Fruit fly (Drosophila melanogaster) whole organism, embryonic: ENCODE results near the gene Mst89B.
A peak's percentile ranks its signal among the peaks of the same experiment; 100 is the strongest.

ENCODE experiments used
- Awh ChIP-seq: fragments of 200-800 bp; sonication (Bioruptor generic); IDR thresholded peaks from 2 replicates; pipeline ENCODE4, ENCODE4 v1.3.6; 2022; ENCODE audit warnings: missing biosample characterization, missing genetic modification characterization
- CG10147 ChIP-seq: fragments of 200-800 bp; sonication (Bioruptor generic); optimal IDR thresholded peaks from 2 replicates; lab custom pipeline; 2019; ENCODE audit warnings: missing biosample characterization, mild to moderate bottlenecking, missing genetic modification characterization, moderate library complexity
- CG1024 ChIP-seq: fragments of 200-800 bp; sonication (Bioruptor generic); IDR thresholded peaks from 2 replicates; pipeline ENCODE4 v1.3.6; 2022; ENCODE audit warnings: missing biosample characterization, missing genetic modification characterization
- CG10274 ChIP-seq: fragments of 200-800 bp; sonication (Bioruptor generic); optimal IDR thresholded peaks from 3 replicates; lab custom pipeline; 2017; ENCODE audit warnings: missing biosample characterization, mild to moderate bottlenecking, missing genetic modification characterization
- CG10321 ChIP-seq: fragments of 200-800 bp; sonication (Bioruptor generic); IDR thresholded peaks from 2 replicates; pipeline ENCODE4 v1.3.6; 2022; ENCODE audit warnings: missing biosample characterization, missing genetic modification characterization
- CG10959 ChIP-seq: fragments of 200-800 bp; sonication (Bioruptor generic); IDR thresholded peaks from 2 replicates; pipeline ENCODE4 v1.3.6; 2022; ENCODE audit warnings: missing biosample characterization, missing genetic modification characterization
- CG11247 ChIP-seq: fragments of 200-800 bp; sonication (Bioruptor generic); IDR thresholded peaks from 2 replicates; pipeline ENCODE4 v1.3.6; 2022; ENCODE audit warnings: missing biosample characterization, missing genetic modification characterization
- CG15479 ChIP-seq: fragments of 200-800 bp; sonication (Bioruptor generic); optimal IDR thresholded peaks from 3 replicates; lab custom pipeline; 2019; ENCODE audit warnings: missing biosample characterization, mild to moderate bottlenecking, missing genetic modification characterization, moderate library complexity
- CG16815 ChIP-seq: fragments of 200-800 bp; sonication (Bioruptor generic); optimal IDR thresholded peaks from 3 replicates; lab custom pipeline; 2017; ENCODE audit warnings: missing biosample characterization, mild to moderate bottlenecking, missing genetic modification characterization
- CG18599 ChIP-seq: fragments of 200-800 bp; sonication (Bioruptor generic); optimal IDR thresholded peaks from 3 replicates; lab custom pipeline; 2017; ENCODE audit warnings: missing biosample characterization, missing genetic modification characterization, mild to moderate bottlenecking, moderate library complexity, missing genetic modification reagents
- CG2202 ChIP-seq: fragments of 200-800 bp; sonication (Bioruptor generic); optimal IDR thresholded peaks from 2 replicates; lab custom pipeline; 2018; ENCODE audit warnings: missing biosample characterization, mild to moderate bottlenecking, missing genetic modification characterization
- CG30020 ChIP-seq: fragments of 200-800 bp; optimal IDR thresholded peaks from 2 replicates; lab custom pipeline; 2019; ENCODE audit warnings: missing biosample characterization, mild to moderate bottlenecking, missing genetic modification characterization, moderate library complexity
- CG4328 ChIP-seq: fragments of 200-800 bp; sonication (Bioruptor generic); optimal IDR thresholded peaks from 3 replicates; lab custom pipeline; 2017; ENCODE audit warnings: missing biosample characterization, missing genetic modification reagents, missing genetic modification characterization
- CG4360 ChIP-seq: fragments of 200-800 bp; sonication (Bioruptor generic); IDR thresholded peaks from 2 replicates; pipeline ENCODE4 v1.3.6; 2022; ENCODE audit warnings: missing biosample characterization, missing genetic modification characterization
- CG6683 ChIP-seq: fragments of 200-800 bp; sonication (Bioruptor generic); optimal IDR thresholded peaks from 2 replicates; lab custom pipeline; 2017; ENCODE audit warnings: missing biosample characterization, mild to moderate bottlenecking, missing genetic modification characterization, missing genetic modification reagents
- CG8089 ChIP-seq: fragments of 200-800 bp; sonication (Bioruptor generic); optimal IDR thresholded peaks from 3 replicates; lab custom pipeline; 2016; ENCODE audit warnings: missing biosample characterization, missing genetic modification characterization
- CG9727 ChIP-seq: fragments of 200-800 bp; sonication (Bioruptor generic); optimal IDR thresholded peaks from 3 replicates; lab custom pipeline; 2017; ENCODE audit warnings: missing biosample characterization, mild to moderate bottlenecking, missing genetic modification characterization
- CG9817 ChIP-seq: fragments of 200-800 bp; sonication (Bioruptor generic); optimal IDR thresholded peaks from 2 replicates; lab custom pipeline; 2018; ENCODE audit warnings: missing biosample characterization, mild to moderate bottlenecking, missing genetic modification characterization, moderate library complexity
- D19B ChIP-seq: fragments of 200-800 bp; sonication (Bioruptor generic); optimal IDR thresholded peaks from 2 replicates; lab custom pipeline; 2017; ENCODE audit warnings: missing biosample characterization, mild to moderate bottlenecking, missing genetic modification characterization
- Fer2 ChIP-seq: fragments of 200-800 bp; sonication (Bioruptor generic); optimal IDR thresholded peaks from 2 replicates; lab custom pipeline; 2018; ENCODE audit warnings: missing biosample characterization, mild to moderate bottlenecking, missing genetic modification characterization, moderate library complexity
- Kr ChIP-seq: fragments of 200-800 bp; sonication (Bioruptor generic); optimal IDR thresholded peaks from 2 replicates; lab custom pipeline; 2017; ENCODE audit warnings: missing biosample characterization, mild to moderate bottlenecking, missing genetic modification characterization
- Mrtf ChIP-seq: fragments of 200-800 bp; sonication (Bioruptor generic); IDR thresholded peaks from 3 replicates; pipeline ENCODE4 v1.3.6; 2022; ENCODE audit warnings: missing biosample characterization, missing genetic modification characterization
- Optix ChIP-seq: fragments of 200-800 bp; sonication (Bioruptor generic); IDR thresholded peaks from 3 replicates; pipeline ENCODE4 v1.3.6; 2022; ENCODE audit warnings: missing biosample characterization, missing genetic modification characterization
- Stat92E ChIP-seq, 3 experiments: fragments of >200 bp in 2 of 3; fragments of 200-800 bp in 1 of 3; sonication (Bioruptor generic) in 1 of 3; optimal IDR thresholded peaks; 2 replicates each; lab custom pipeline; 2017 to 2019; ENCODE audit warnings: missing biosample characterization in 3 of 3, missing genetic modification characterization in 3 of 3, mild to moderate bottlenecking in 1 of 3, moderate library complexity in 1 of 3
- Usf ChIP-seq: fragments of 200-800 bp; sonication (Bioruptor generic); optimal IDR thresholded peaks from 2 replicates; lab custom pipeline; 2017; ENCODE audit warnings: missing genotype, missing biosample characterization, missing genetic modification characterization
- ap ChIP-seq: fragments of 200-800 bp; sonication (Bioruptor generic); IDR thresholded peaks from 2 replicates; pipeline ENCODE4 v1.3.6; 2022; ENCODE audit warnings: missing biosample characterization, missing genetic modification characterization
- btn ChIP-seq: fragments of 200-800 bp; sonication (Bioruptor generic); optimal IDR thresholded peaks from 2 replicates; lab custom pipeline; 2016; ENCODE audit warnings: missing biosample characterization, missing genetic modification characterization
- cato ChIP-seq: fragments of 200-800 bp; sonication (Bioruptor generic); optimal IDR thresholded peaks from 2 replicates; lab custom pipeline; 2016; ENCODE audit warnings: missing biosample characterization, missing genetic modification characterization, borderline replicate concordance
- chn ChIP-seq: fragments of 200-800 bp; sonication (Bioruptor generic); optimal IDR thresholded peaks from 2 replicates; lab custom pipeline; 2016; ENCODE audit warnings: missing biosample characterization, missing genetic modification characterization
- dan ChIP-seq: fragments of 200-800 bp; sonication (Bioruptor generic); IDR thresholded peaks from 2 replicates; pipeline ENCODE4 v1.3.6; 2022; ENCODE audit warnings: missing biosample characterization, missing genetic modification characterization
- dimm ChIP-seq: fragments of 200-800 bp; sonication (Bioruptor generic); IDR thresholded peaks from 2 replicates; pipeline ENCODE4 v1.3.6; 2022; ENCODE audit warnings: missing biosample characterization, missing genetic modification characterization
- esg ChIP-seq: fragments of 200-800 bp; sonication (Bioruptor generic); conservative IDR thresholded peaks from 2 replicates; pipeline ENCODE4 v1.3.6; 2022; ENCODE audit warnings: missing biosample characterization, missing genetic modification characterization
- eve ChIP-seq, 2 experiments: fragments of >200 bp; optimal IDR thresholded peaks; 2 replicates each; lab custom pipeline; 2017; ENCODE audit warnings: missing biosample characterization in 2 of 2, missing genetic modification characterization in 2 of 2
- grau ChIP-seq: fragments of 200-800 bp; optimal IDR thresholded peaks from 3 replicates; lab custom pipeline; 2019; ENCODE audit warnings: missing biosample characterization, mild to moderate bottlenecking, missing genetic modification characterization, moderate library complexity
- gt ChIP-seq: fragments of 200-800 bp; sonication (Bioruptor generic); IDR thresholded peaks from 2 replicates; pipeline ENCODE4 v1.3.6; 2022; ENCODE audit warnings: missing biosample characterization, missing genetic modification characterization
- insv ChIP-seq, 2 experiments: fragments of 200-800 bp; sonication (Bioruptor generic); optimal IDR thresholded peaks; 3 replicates each; lab custom pipeline; 2016 to 2018; ENCODE audit warnings: missing biosample characterization in 2 of 2, missing genetic modification characterization in 2 of 2
- lab ChIP-seq: fragments of 200-800 bp; sonication (Bioruptor generic); optimal IDR thresholded peaks from 3 replicates; lab custom pipeline; 2017; ENCODE audit warnings: missing biosample characterization, missing genetic modification characterization, mild to moderate bottlenecking, moderate library complexity, missing genetic modification reagents
- mam ChIP-seq: fragments of 200-800 bp; sonication (Bioruptor generic); optimal IDR thresholded peaks from 3 replicates; lab custom pipeline; 2016; ENCODE audit warnings: missing biosample characterization, missing genetic modification characterization
- mirr ChIP-seq: fragments of 200-800 bp; sonication (Bioruptor generic); optimal IDR thresholded peaks from 3 replicates; lab custom pipeline; 2018; ENCODE audit warnings: missing biosample characterization, mild to moderate bottlenecking, missing genetic modification characterization
- mld ChIP-seq: fragments of 200-800 bp; sonication (Bioruptor generic); IDR thresholded peaks from 3 replicates; pipeline ENCODE4 v1.3.6; 2022; ENCODE audit warnings: missing biosample characterization, missing genetic modification characterization; ENCODE audit not compliant: partially characterized antibody
- nerfin-1 ChIP-seq: fragments of 200-800 bp; sonication (Bioruptor generic); optimal IDR thresholded peaks from 3 replicates; lab custom pipeline; 2019; ENCODE audit warnings: missing biosample characterization, mild to moderate bottlenecking, missing genetic modification characterization, moderate library complexity
- row ChIP-seq: fragments of 200-800 bp; sonication (Bioruptor generic); IDR thresholded peaks from 3 replicates; pipeline ENCODE4 v1.3.6; 2022; ENCODE audit warnings: missing biosample characterization, missing genetic modification characterization
- schlank ChIP-seq: fragments of 200-800 bp; sonication (Bioruptor generic); optimal IDR thresholded peaks from 2 replicates; lab custom pipeline; 2018; ENCODE audit warnings: missing biosample characterization, mild to moderate bottlenecking, missing genetic modification characterization
- sima ChIP-seq: fragments of 200-800 bp; sonication (Bioruptor generic); optimal IDR thresholded peaks from 2 replicates; lab custom pipeline; 2016; ENCODE audit warnings: missing biosample characterization, missing genetic modification characterization
- sisA ChIP-seq: fragments of 200-800 bp; sonication (Bioruptor generic); IDR thresholded peaks from 2 replicates; pipeline ENCODE4 v1.3.6; 2022; ENCODE audit warnings: missing biosample characterization, missing genetic modification characterization
- slbo ChIP-seq: fragments of 200-800 bp; sonication (Bioruptor generic); IDR thresholded peaks from 2 replicates; pipeline ENCODE4 v1.3.6; 2022; ENCODE audit warnings: missing biosample characterization, missing genetic modification characterization

The Mst89B gene

dm6 chr3R:16235941-16236712, 30.7 kb upstream of the Mst89B start (continued):
- TF ChIP-seq CG15479 (GFP tag; lab: Kevin White, UChicago) (peak; percentile 26), CG18599 (GFP tag; lab: Kevin White, UChicago) (peak; percentile 93), CG9817 (tag; lab: Kevin White, UChicago) (peak; percentile 83), sisA (no peak), CG30020 (tag; lab: Kevin White, UChicago) (peak; percentile 82), schlank (tag; lab: Kevin White, UChicago) (peak; percentile 10), slbo (GFP tag; lab: Robert Waterston, UW) (no peak), mirr (peak; percentile 90), dan (no peak), CG4328 (peak; percentile 94), mam (peak; percentile 49), Optix (GFP tag; lab: Robert Waterston, UW) (no peak), Usf (GFP tag; lab: Kevin White, UChicago) (peak; percentile 97)

dm6 chr3R:16236713-16237641, 29.8 kb upstream of the Mst89B start:
- peak; percentile 69 for TF ChIP-seq CG8089 (GFP tag; lab: Kevin White, UChicago)
- TF ChIP-seq grau = peak; percentile 100
- TF ChIP-seq sima = peak; percentile 35
- TF ChIP-seq CG18599 (GFP tag; lab: Kevin White, UChicago) = peak; percentile 99
- no peak for TF ChIP-seq CG4360 (GFP tag; lab: Robert Waterston, UW)
- TF ChIP-seq mld (GFP tag; lab: Robert Waterston, UW) = no peak
- TF ChIP-seq lab (GFP tag; lab: Kevin White, UChicago) = peak; percentile 99
- TF ChIP-seq eve (GFP tag; optimal IDR thresholded peaks at IDR 0.05; lab: Kevin White, UChicago) = no peak
- peak; percentile 95 for TF ChIP-seq CG16815
- no peak for TF ChIP-seq CG10321 (GFP tag; lab: Robert Waterston, UW)
- TF ChIP-seq CG1024 = no peak
- TF ChIP-seq cato = peak; percentile 94
- TF ChIP-seq CG9817 (tag; lab: Kevin White, UChicago) = peak; percentile 98
- TF ChIP-seq D19B (GFP tag; lab: Kevin White, UChicago) = peak; percentile 92
- peak; percentile 96 for TF ChIP-seq CG6683 (GFP tag; lab: Kevin White, UChicago)
- no peak for TF ChIP-seq gt
- TF ChIP-seq esg (GFP tag; lab: Robert Waterston, UW) = no peak
- TF ChIP-seq CG9727 (GFP tag; lab: Kevin White, UChicago) = peak; percentile 97
- TF ChIP-seq btn (GFP tag; lab: Kevin White, UChicago) = no peak
- TF ChIP-seq CG10274 (GFP tag; lab: Kevin White, UChicago) = peak; percentile 88
- peak; percentile 92 for TF ChIP-seq chn (GFP tag; lab: Kevin White, UChicago)
- peak; percentile 97 for TF ChIP-seq Fer2
- no peak for TF ChIP-seq CG10959 (GFP tag; lab: Robert Waterston, UW)
- TF ChIP-seq Awh (GFP tag; lab: Robert Waterston, UW) = no peak
- TF ChIP-seq CG30020 (tag; lab: Kevin White, UChicago) = peak; percentile 89
- TF ChIP-seq Stat92E (GFP tag; optimal IDR thresholded peaks at IDR 0.05; lab: Kevin White, UChicago) = peak in 1 of 3 experiments; percentile 98
- peak; percentile 96 for TF ChIP-seq nerfin-1 (tag; lab: Kevin White, UChicago)
- TF ChIP-seq CG2202 (tag; lab: Kevin White, UChicago) = peak; percentile 97
- no peak for TF ChIP-seq Mrtf (GFP tag; lab: Robert Waterston, UW)
- TF ChIP-seq CG11247 = no peak
- TF ChIP-seq insv (GFP tag; optimal IDR thresholded peaks at IDR 0.05; lab: Kevin White, UChicago) = peak in 1 of 2 experiments; percentile 76
- peak; percentile 58 for TF ChIP-seq Kr (GFP tag; lab: Kevin White, UChicago)
- TF ChIP-seq ap (GFP tag; lab: Robert Waterston, UW) = no peak
- TF ChIP-seq CG10147 (GFP tag; lab: Kevin White, UChicago) = peak; percentile 97
- TF ChIP-seq row (GFP tag; lab: Robert Waterston, UW) = no peak
- TF ChIP-seq dimm (GFP tag; lab: Robert Waterston, UW) = no peak
